Fruit fly (Drosophila melanogaster): ENCODE measurements around the gene Nepl5.

The Nepl5 gene

DNA sequence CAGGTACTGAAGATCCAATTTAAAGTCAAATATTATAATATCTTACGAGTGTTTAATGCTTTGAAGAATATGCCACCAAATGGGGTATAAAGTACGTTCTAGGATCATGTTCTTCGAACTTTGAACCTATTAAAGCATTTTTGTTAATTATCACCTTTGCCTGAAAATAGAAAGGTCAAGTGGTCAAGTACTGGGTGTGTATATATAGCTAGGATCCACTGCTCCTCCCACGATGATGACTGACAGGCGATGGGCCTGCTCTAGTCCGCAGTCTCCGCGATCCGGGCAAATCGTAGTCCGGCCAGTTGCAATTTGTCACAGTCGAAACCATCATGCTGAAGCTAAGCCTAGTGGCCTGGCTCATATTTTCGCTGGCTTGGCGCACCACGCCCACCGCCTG, at the start of gene Nepl5:
Gene Nepl5 (plus strand): TSS at position 301 of the 400 bp plus-strand sequence.
- TF ChIP-seq salm (tag; optimal IDR thresholded peaks at IDR 0.05) (no peak), Elba2 (GFP tag; optimal IDR thresholded peaks at IDR 0.05) (no peak), Gsc (GFP tag; IDR thresholded peaks at IDR 0.05) (no peak), Hmr (GFP tag; optimal IDR thresholded peaks at IDR 0.05) (no peak), ara (GFP tag; IDR thresholded peaks at IDR 0.05) (no peak), otp (GFP tag; IDR thresholded peaks at IDR 0.05) (no peak), tx (GFP tag; optimal IDR thresholded peaks at IDR 0.05) (no peak), hbn (GFP tag; IDR thresholded peaks at IDR 0.05; ENCODE audit: partially characterized antibody) (no peak), CG14710 (tag; optimal IDR thresholded peaks at IDR 0.05) (no peak), CG18619 (GFP tag; optimal IDR thresholded peaks at IDR 0.05) (no peak), so (GFP tag; IDR thresholded peaks at IDR 0.05) (no peak), ato (GFP tag; IDR thresholded peaks at IDR 0.05; ENCODE audit: partially characterized antibody) (no peak), lov (optimal IDR thresholded peaks at IDR 0.05) (no peak), lov (GFP tag; IDR thresholded peaks at IDR 0.05) (no peak), CG30403 (GFP tag; optimal IDR thresholded peaks at IDR 0.05) (no peak), Dad (GFP tag; optimal IDR thresholded peaks at IDR 0.05) (no peak), pzg (GFP tag; optimal IDR thresholded peaks at IDR 0.05) (no peak), CG17829 (tag; optimal IDR thresholded peaks at IDR 0.05) (no peak)

DNA sequence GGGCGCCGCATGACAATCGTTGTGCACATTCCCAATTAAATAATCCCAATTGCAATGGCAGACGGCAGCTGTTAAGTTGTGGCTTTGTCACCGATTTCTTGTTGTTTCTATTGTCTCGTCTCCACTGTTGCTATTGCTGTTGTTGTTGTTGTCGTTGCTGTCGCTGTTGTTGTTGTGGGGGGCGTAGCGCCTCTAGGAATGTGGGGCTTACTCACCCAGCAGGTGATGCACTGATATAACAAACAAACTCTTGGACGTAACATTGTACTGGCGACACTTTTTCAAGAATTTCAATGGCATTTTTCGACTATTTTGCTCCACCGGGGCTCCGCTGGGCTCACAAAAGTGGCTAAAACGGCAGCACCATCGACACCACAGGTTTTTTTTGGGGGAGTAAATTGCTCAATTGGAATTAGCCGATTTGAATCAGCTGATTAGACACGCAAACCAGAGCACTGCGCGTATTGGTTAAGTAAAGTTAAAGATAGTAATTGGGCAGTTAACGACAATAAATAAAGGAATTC, 43.2 kb upstream of the Nepl5 start:
- TF ChIP-seq Dfd (GFP tag; optimal IDR thresholded peaks at IDR 0.05) (no peak), pho (GFP tag; optimal IDR thresholded peaks at IDR 0.05) (no peak), Sry-β (GFP tag; optimal IDR thresholded peaks at IDR 0.05) (peak; percentile 89), CG4360 (GFP tag; IDR thresholded peaks at IDR 0.05) (peak; percentile 95), CG14860 (GFP tag; IDR thresholded peaks at IDR 0.05; ENCODE audit: partially characterized antibody) (no peak), CG17328 (GFP tag; IDR thresholded peaks at IDR 0.05) (0 out of 2 replicates have a peak, but pooled peaks have one; percentile 14), CG11723 (GFP tag; optimal IDR thresholded peaks at IDR 0.05) (no peak), nerfin-1 (tag; optimal IDR thresholded peaks at IDR 0.05) (peak; percentile 33), CG4617 (GFP tag; optimal IDR thresholded peaks at IDR 0.05; ENCODE audit: borderline replicate concordance) (peak; percentile 47), chif (GFP tag; optimal IDR thresholded peaks at IDR 0.05) (no peak), row (GFP tag; IDR thresholded peaks at IDR 0.05) (peak; percentile 37; the same call in 1 of the 3 replicates), D (optimal IDR thresholded peaks at IDR 0.05) (peak; percentile 80), D (GFP tag; optimal IDR thresholded peaks at IDR 0.05) (no peak), sd (tag; optimal IDR thresholded peaks at IDR 0.05) (peak; percentile 81), MESR4 (GFP tag; optimal IDR thresholded peaks at IDR 0.05) (peak; percentile 59), Elba2 (GFP tag; optimal IDR thresholded peaks at IDR 0.05) (peak; percentile 81), ara (GFP tag; IDR thresholded peaks at IDR 0.05) (no peak), Dp (GFP tag; optimal IDR thresholded peaks at IDR 0.05) (no peak), ftz-f1 (GFP tag; optimal IDR thresholded peaks at IDR 0.05) (no peak), vnd (GFP tag; IDR thresholded peaks at IDR 0.05; ENCODE audit: partially characterized antibody) (no peak)

DNA sequence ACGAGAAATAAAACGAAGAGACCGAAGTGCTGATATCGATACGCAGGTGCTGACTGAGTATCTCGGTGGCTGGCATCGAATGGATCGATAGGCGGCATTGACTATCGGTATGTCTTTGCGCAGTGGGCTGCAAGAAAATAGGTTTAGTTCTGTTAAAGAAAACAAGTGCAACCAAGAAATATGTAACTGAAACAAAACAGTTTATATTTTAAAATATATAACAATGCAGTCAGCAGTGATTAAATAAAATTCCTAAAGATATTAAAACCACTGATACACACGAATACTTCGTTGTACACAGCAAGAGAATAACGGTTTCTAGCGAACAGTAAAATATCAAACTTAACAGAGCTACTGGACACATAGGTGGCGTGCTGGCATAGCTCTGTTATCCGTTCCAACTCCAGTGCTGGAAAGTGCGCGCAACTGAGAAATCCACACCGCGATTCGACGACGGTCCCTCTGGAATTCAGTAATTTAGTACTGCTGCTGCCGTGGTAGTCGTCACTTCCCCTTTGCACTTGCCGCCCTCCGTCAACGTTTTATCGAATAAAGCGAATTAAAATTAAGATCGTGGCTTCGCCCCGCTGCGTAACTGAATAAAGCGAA, 42.6 kb upstream of the Nepl5 start, which contains the start of the genes Pez and Cpr:
Gene Pez (minus strand): TSS at position 305 of the 609 bp plus-strand sequence.
Gene Cpr (plus strand): TSS at position 470 of the 609 bp plus-strand sequence.
- TF ChIP-seq CG13123 (GFP tag; optimal IDR thresholded peaks at IDR 0.05) (no peak), CG13296 (GFP tag; optimal IDR thresholded peaks at IDR 0.05) (peak; percentile 50), CG18619 (GFP tag; optimal IDR thresholded peaks at IDR 0.05) (peak; percentile 45), mld (GFP tag; IDR thresholded peaks at IDR 0.05; ENCODE audit: partially characterized antibody) (peak; percentile 86), zfh1 (GFP tag; IDR thresholded peaks at IDR 0.05) (peak; percentile 44; the same call in 1 of the 3 replicates), Gsc (GFP tag; IDR thresholded peaks at IDR 0.05) (no peak), CG11398 (GFP tag; optimal IDR thresholded peaks at IDR 0.05) (no peak), Nf-YA (GFP tag; IDR thresholded peaks at IDR 0.05) (0 out of 2 replicates have a peak, but pooled peaks have one; percentile 11), CG14014 (GFP tag; IDR thresholded peaks at IDR 0.05) (peak; percentile 64; the same call in 1 of the 2 replicates), crol (GFP tag; IDR thresholded peaks at IDR 0.05) (peak; percentile 76), sug (tag; optimal IDR thresholded peaks at IDR 0.05) (no peak), hb (GFP tag; IDR thresholded peaks at IDR 0.05; ENCODE audit: partially characterized antibody) (peak; percentile 73; the same call in 2 of the 3 replicates), Meics (GFP tag; optimal IDR thresholded peaks at IDR 0.05) (peak; percentile 59), croc (GFP tag; conservative IDR thresholded peaks at IDR 0.05) (no peak), CkIIα-i1 (GFP tag; IDR thresholded peaks at IDR 0.05) (no peak)

Data from whole organism, embryonic.